Fruit fly (Drosophila melanogaster) whole organism, embryonic: ENCODE data around the gene Usp1.

ENCODE experiments used
- Blimp-1 ChIP-seq: fragments of 200-800 bp; sonication (Bioruptor generic); optimal IDR thresholded peaks from 3 replicates; lab custom pipeline; 2018; ENCODE audit warnings: missing biosample characterization, missing genetic modification characterization, mild to moderate bottlenecking, moderate library complexity, missing genetic modification reagents
- CG10321 ChIP-seq: fragments of 200-800 bp; sonication (Bioruptor generic); IDR thresholded peaks from 2 replicates; pipeline ENCODE4 v1.3.6; 2022; ENCODE audit warnings: missing biosample characterization, missing genetic modification characterization
- CG14441 ChIP-seq: fragments of 200-800 bp; sonication (Bioruptor generic); IDR thresholded peaks from 2 replicates; pipeline ENCODE4 v1.3.6; 2022; ENCODE audit warnings: missing biosample characterization, missing genetic modification characterization
- CG1647 ChIP-seq: fragments of 200-800 bp; sonication (Bioruptor generic); optimal IDR thresholded peaks from 3 replicates; lab custom pipeline; 2016; ENCODE audit warnings: missing biosample characterization, missing genetic modification characterization
- CG16815 ChIP-seq: fragments of 200-800 bp; sonication (Bioruptor generic); optimal IDR thresholded peaks from 3 replicates; lab custom pipeline; 2017; ENCODE audit warnings: missing biosample characterization, mild to moderate bottlenecking, missing genetic modification characterization
- CG16863 ChIP-seq: fragments of 200-800 bp; sonication (Bioruptor generic); optimal IDR thresholded peaks from 3 replicates; lab custom pipeline; 2016; ENCODE audit warnings: missing biosample characterization, missing genetic modification characterization
- CG2678 ChIP-seq: fragments of 200-800 bp; sonication (Bioruptor generic); optimal IDR thresholded peaks from 3 replicates; lab custom pipeline; 2019; ENCODE audit warnings: missing biosample characterization, mild to moderate bottlenecking, missing genetic modification characterization, moderate library complexity
- CG2875 ChIP-seq: fragments of 200-800 bp; sonication (Bioruptor generic); optimal IDR thresholded peaks from 2 replicates; lab custom pipeline; 2017; ENCODE audit warnings: missing biosample characterization, mild to moderate bottlenecking, missing genetic modification characterization, missing genetic modification reagents
- CG3407 ChIP-seq: fragments of 200-800 bp; sonication (Bioruptor generic); optimal IDR thresholded peaks from 2 replicates; lab custom pipeline; 2018; ENCODE audit warnings: missing biosample characterization, mild to moderate bottlenecking, missing genetic modification characterization
- CG34422 ChIP-seq: fragments of 200-800 bp; sonication (Bioruptor generic); IDR thresholded peaks from 3 replicates; pipeline ENCODE4 v1.3.6; 2022; ENCODE audit warnings: missing biosample characterization, missing genetic modification characterization
- CG8089 ChIP-seq: fragments of 200-800 bp; sonication (Bioruptor generic); optimal IDR thresholded peaks from 3 replicates; lab custom pipeline; 2016; ENCODE audit warnings: missing biosample characterization, missing genetic modification characterization
- CG8944 ChIP-seq: fragments of 200-800 bp; sonication (Bioruptor generic); optimal IDR thresholded peaks from 3 replicates; lab custom pipeline; 2016; ENCODE audit warnings: missing biosample characterization, missing genetic modification characterization
- CG9817 ChIP-seq: fragments of 200-800 bp; sonication (Bioruptor generic); optimal IDR thresholded peaks from 2 replicates; lab custom pipeline; 2018; ENCODE audit warnings: missing biosample characterization, mild to moderate bottlenecking, missing genetic modification characterization, moderate library complexity
- Dek ChIP-seq: fragments of 200-800 bp; sonication (Bioruptor generic); optimal IDR thresholded peaks from 3 replicates; lab custom pipeline; 2019; ENCODE audit warnings: missing biosample characterization, mild to moderate bottlenecking, missing genetic modification characterization, moderate library complexity
- Dip2 ChIP-seq: fragments of 200-800 bp; sonication (Bioruptor generic); IDR thresholded peaks from 2 replicates; pipeline ENCODE4 v1.3.6; 2022; ENCODE audit warnings: missing biosample characterization, missing genetic modification characterization
- Drgx ChIP-seq: fragments of 200-800 bp; sonication (Bioruptor generic); IDR thresholded peaks from 2 replicates; pipeline ENCODE4 v1.3.6; 2022; ENCODE audit warnings: missing biosample characterization, missing genetic modification characterization
- Jarid2 ChIP-seq: fragments of 200-800 bp; sonication (Bioruptor generic); optimal IDR thresholded peaks from 3 replicates; lab custom pipeline; 2017; ENCODE audit warnings: mild to moderate bottlenecking, missing biosample characterization, missing genetic modification reagents, missing genetic modification characterization
- Mrtf ChIP-seq: fragments of 200-800 bp; sonication (Bioruptor generic); IDR thresholded peaks from 3 replicates; pipeline ENCODE4 v1.3.6; 2022; ENCODE audit warnings: missing biosample characterization, missing genetic modification characterization
- Sin3A ChIP-seq: fragments of >200 bp; optimal IDR thresholded peaks from 2 replicates; lab custom pipeline; 2018
- Trl ChIP-seq, 3 experiments: fragments of >200 bp in 2 of 3; fragments of 200-800 bp in 1 of 3; sonication (Bioruptor generic) in 1 of 3; optimal IDR thresholded peaks; 2 replicates in 1 of 3; 3 replicates in 2 of 3; lab custom pipeline; 2016 to 2017; ENCODE audit warnings: missing biosample characterization in 1 of 3, missing genetic modification characterization in 1 of 3
- Xrp1 ChIP-seq: fragments of 200-800 bp; sonication (Bioruptor generic); IDR thresholded peaks from 2 replicates; pipeline ENCODE4 v1.3.6; 2022; ENCODE audit warnings: missing biosample characterization, missing genetic modification characterization
- amos ChIP-seq: fragments of 200-800 bp; sonication (Bioruptor generic); IDR thresholded peaks from 2 replicates; pipeline ENCODE4 v1.3.6; 2022; ENCODE audit warnings: missing biosample characterization, missing genetic modification characterization; ENCODE audit not compliant: partially characterized antibody
- bcd ChIP-seq: fragments of 200-800 bp; sonication (Bioruptor generic); optimal IDR thresholded peaks from 2 replicates; lab custom pipeline; 2017; ENCODE audit warnings: missing biosample characterization, mild to moderate bottlenecking, missing genetic modification characterization
- bsh ChIP-seq, 2 experiments: fragments of 200-800 bp; sonication (Bioruptor generic); optimal IDR thresholded peaks; 2 replicates each; lab custom pipeline; 2017 to 2018; ENCODE audit warnings: mild to moderate bottlenecking in 2 of 2, missing biosample characterization in 2 of 2, missing genetic modification characterization in 2 of 2, moderate library complexity in 1 of 2
- btn ChIP-seq: fragments of 200-800 bp; sonication (Bioruptor generic); optimal IDR thresholded peaks from 2 replicates; lab custom pipeline; 2016; ENCODE audit warnings: missing biosample characterization, missing genetic modification characterization
- chm ChIP-seq: fragments of 200-800 bp; sonication (Bioruptor generic); IDR thresholded peaks from 2 replicates; pipeline ENCODE4 v1.3.6; 2022; ENCODE audit warnings: missing biosample characterization, missing genetic modification characterization
- corto ChIP-seq: fragments of 200-800 bp; sonication (Bioruptor generic); optimal IDR thresholded peaks from 2 replicates; lab custom pipeline; 2016; ENCODE audit warnings: missing biosample characterization, mild to moderate bottlenecking, missing genetic modification characterization, moderate library complexity
- emc ChIP-seq: fragments of 200-800 bp; sonication (Bioruptor generic); optimal IDR thresholded peaks from 2 replicates; lab custom pipeline; 2016; ENCODE audit warnings: missing biosample characterization, missing genetic modification characterization
- fd102C ChIP-seq: fragments of 200-800 bp; sonication (Bioruptor generic); optimal IDR thresholded peaks from 2 replicates; lab custom pipeline; 2018; ENCODE audit warnings: missing biosample characterization, mild to moderate bottlenecking, missing genetic modification characterization, moderate library complexity
- fd96Cb ChIP-seq: fragments of 200-800 bp; sonication (Bioruptor generic); optimal IDR thresholded peaks from 2 replicates; lab custom pipeline; 2018; ENCODE audit warnings: missing biosample characterization, mild to moderate bottlenecking, missing genetic modification characterization, moderate library complexity
- ftz-f1 ChIP-seq: fragments of 200-800 bp; sonication (Bioruptor generic); optimal IDR thresholded peaks from 2 replicates; lab custom pipeline; 2016; ENCODE audit warnings: missing biosample characterization, missing genetic modification characterization
- h ChIP-seq: fragments of >200 bp; optimal IDR thresholded peaks from 2 replicates; lab custom pipeline; 2017
- ham ChIP-seq: fragments of 200-800 bp; sonication (Bioruptor generic); IDR thresholded peaks from 2 replicates; pipeline ENCODE4 v1.3.6; 2022; ENCODE audit warnings: missing biosample characterization, missing genetic modification characterization
- insv ChIP-seq, 2 experiments: fragments of 200-800 bp; sonication (Bioruptor generic); optimal IDR thresholded peaks; 3 replicates each; lab custom pipeline; 2016 to 2018; ENCODE audit warnings: missing biosample characterization in 2 of 2, missing genetic modification characterization in 2 of 2
- jumu ChIP-seq: fragments of 200-800 bp; sonication (Bioruptor generic); optimal IDR thresholded peaks from 3 replicates; lab custom pipeline; 2016; ENCODE audit warnings: missing biosample characterization, missing genetic modification characterization
- lbe ChIP-seq: fragments of 200-800 bp; sonication (Bioruptor generic); optimal IDR thresholded peaks from 2 replicates; lab custom pipeline; 2016; ENCODE audit warnings: missing biosample characterization, mild to moderate bottlenecking, missing genetic modification characterization
- lilli ChIP-seq: fragments of 200-800 bp; sonication (Bioruptor generic); optimal IDR thresholded peaks from 3 replicates; lab custom pipeline; 2016; ENCODE audit warnings: missing biosample characterization, missing genetic modification characterization
- lov ChIP-seq, 2 experiments: fragments of 200-800 bp in 1 of 2; fragments of >200 bp in 1 of 2; sonication (Bioruptor generic) in 1 of 2; IDR thresholded peaks in 1 of 2; optimal IDR thresholded peaks in 1 of 2; 2 replicates in 1 of 2; 3 replicates in 1 of 2; pipeline versions ENCODE4 v1.3.6 to Lab custom; 2017 to 2022; ENCODE audit warnings: missing biosample characterization in 1 of 2, missing genetic modification characterization in 1 of 2
- maf-S ChIP-seq: fragments of 200-800 bp; sonication (Bioruptor generic); optimal IDR thresholded peaks from 2 replicates; lab custom pipeline; 2016; ENCODE audit warnings: missing biosample characterization, missing genetic modification characterization
- nmo ChIP-seq: fragments of 200-800 bp; sonication (Bioruptor generic); optimal IDR thresholded peaks from 2 replicates; lab custom pipeline; 2018; ENCODE audit warnings: missing biosample characterization, mild to moderate bottlenecking, missing genetic modification characterization, moderate library complexity
- nom ChIP-seq: fragments of 200-800 bp; sonication (Bioruptor generic); optimal IDR thresholded peaks from 2 replicates; lab custom pipeline; 2017; ENCODE audit warnings: missing biosample characterization, missing genetic modification characterization, mild to moderate bottlenecking, moderate library complexity, missing genetic modification reagents
- pb ChIP-seq: fragments of 200-800 bp; sonication (Bioruptor generic); optimal IDR thresholded peaks from 3 replicates; lab custom pipeline; 2016; ENCODE audit warnings: missing biosample characterization, missing genetic modification characterization
- pros ChIP-seq: fragments of 200-800 bp; sonication (Bioruptor generic); optimal IDR thresholded peaks from 3 replicates; lab custom pipeline; 2019; ENCODE audit warnings: missing biosample characterization, mild to moderate bottlenecking, missing genetic modification characterization, moderate library complexity
- psq ChIP-seq: fragments of 200-800 bp; sonication (Bioruptor generic); optimal IDR thresholded peaks from 2 replicates; lab custom pipeline; 2017; ENCODE audit warnings: missing biosample characterization, missing genetic modification characterization
- sens ChIP-seq: fragments of 200-800 bp; sonication (Bioruptor generic); peaks from one replicate; lab custom pipeline; 2016; ENCODE audit warnings: missing biosample characterization, missing genetic modification characterization
- stwl ChIP-seq: fragments of 200-800 bp; sonication (Bioruptor generic); optimal IDR thresholded peaks from 3 replicates; lab custom pipeline; 2018; ENCODE audit warnings: missing biosample characterization, mild to moderate bottlenecking, missing genetic modification characterization, moderate library complexity
- trem ChIP-seq: fragments of 200-800 bp; optimal IDR thresholded peaks from 3 replicates; lab custom pipeline; 2019; ENCODE audit warnings: missing biosample characterization, mild to moderate bottlenecking, missing genetic modification characterization, moderate library complexity

Gene Usp1

dm6 chr3R:29253874-29254273 lies 24.9 kb downstream of the Usp1 start (continued):
- no peak for TF ChIP-seq emc (GFP tag; lab: Kevin White, UChicago)
- no peak for TF ChIP-seq CG16863 (GFP tag; lab: Kevin White, UChicago)
- no peak for TF ChIP-seq maf-S
- TF ChIP-seq CG9817 (tag; lab: Kevin White, UChicago), result no peak
- TF ChIP-seq chm, result peak; percentile 32; the same call in 1 of the 2 replicates
- TF ChIP-seq CG2875 (GFP tag; lab: Kevin White, UChicago), result no peak
- TF ChIP-seq CG8089 (GFP tag; lab: Kevin White, UChicago), result no peak
- TF ChIP-seq trem (tag; lab: Kevin White, UChicago), result no peak
- no peak for TF ChIP-seq CG3407 (GFP tag; lab: Kevin White, UChicago)
- TF ChIP-seq CG1647 (GFP tag; lab: Kevin White, UChicago), result no peak
- no peak for TF ChIP-seq Mrtf (GFP tag; lab: Robert Waterston, UW)
- TF ChIP-seq Trl (optimal IDR thresholded peaks at IDR 0.05; lab: Kevin White, UChicago), result peak in 1 of 2 experiments; percentile 55
- TF ChIP-seq Trl (GFP tag; optimal IDR thresholded peaks at IDR 0.05; lab: Kevin White, UChicago), result no peak
- no peak for TF ChIP-seq CG8944 (GFP tag; lab: Kevin White, UChicago)
- no peak for TF ChIP-seq CG16815
- TF ChIP-seq Xrp1, result no peak; the same call in 1 of the 2 replicates
- TF ChIP-seq pros, result peak; percentile 57
- TF ChIP-seq psq (GFP tag; lab: Kevin White, UChicago), result no peak
- no peak for TF ChIP-seq jumu (GFP tag; lab: Kevin White, UChicago)
- 0 out of 2 replicates have a peak, but pooled peaks have one; percentile 18 for TF ChIP-seq amos (GFP tag; lab: Robert Waterston, UW)
- no peak for TF ChIP-seq h (lab: Kevin White, UChicago)
- TF ChIP-seq CG2678 (tag; lab: Kevin White, UChicago), result no peak
- no peak for TF ChIP-seq Dip2 (GFP tag; lab: Robert Waterston, UW)
- no peak for TF ChIP-seq lov (optimal IDR thresholded peaks at IDR 0.05; lab: Kevin White, UChicago)
- 0 out of 3 replicates have a peak, but pooled peaks have one; percentile 19 for TF ChIP-seq lov (GFP tag; IDR thresholded peaks at IDR 0.05; lab: Robert Waterston, UW)
- TF ChIP-seq sens, result peak; percentile 16
- TF ChIP-seq, all 482 proteins: peak for 7

DNA sequence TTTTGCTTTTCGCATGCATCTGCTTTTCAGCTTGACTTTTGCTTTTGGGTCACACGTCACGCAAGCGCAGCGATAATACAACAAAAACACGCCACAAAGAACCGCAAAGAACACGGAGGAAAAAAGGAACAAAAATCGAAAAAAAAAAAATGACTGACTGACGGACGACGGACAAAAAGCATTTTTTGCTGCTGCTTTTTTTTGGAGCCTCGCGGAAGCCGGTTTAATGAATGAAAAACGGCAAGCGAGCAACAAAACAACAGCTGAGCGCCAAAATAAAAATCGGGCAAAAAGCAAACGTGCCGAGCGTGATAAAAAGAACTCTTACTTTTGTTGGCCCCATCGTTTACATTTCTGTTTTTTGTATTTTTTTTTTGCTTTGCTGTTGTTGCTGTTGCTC lies 25.4 kb downstream of the Usp1 start:
- TF ChIP-seq bsh (GFP tag; optimal IDR thresholded peaks at IDR 0.05; lab: Kevin White, UChicago) (peak in 1 of 2 experiments; percentile 9), stwl (no peak), Blimp-1 (GFP tag; lab: Kevin White, UChicago) (peak; percentile 72), corto (GFP tag; lab: Kevin White, UChicago) (peak; percentile 10), nom (GFP tag; lab: Kevin White, UChicago) (peak; percentile 98), ham (GFP tag; lab: Robert Waterston, UW) (no peak), CG34422 (GFP tag; lab: Robert Waterston, UW) (no peak), lbe (GFP tag; lab: Kevin White, UChicago) (peak; percentile 71), bcd (GFP tag; lab: Kevin White, UChicago) (no peak), fd96Cb (tag; lab: Kevin White, UChicago) (no peak), Drgx (peak; percentile 24; the same call in 1 of the 2 replicates)

dm6 chr3R:29255166-29255962 lies 26.4 kb downstream of the Usp1 start, which contains the start of gene stg:
TSS of gene stg (minus strand) at chr3R:29255800.
- TF ChIP-seq pb (GFP tag; lab: Kevin White, UChicago) (no peak), ftz-f1 (GFP tag; lab: Kevin White, UChicago) (peak; percentile 1), CG10321 (GFP tag; lab: Robert Waterston, UW) (peak; percentile 38; the same call in 1 of the 2 replicates), CG14441 (GFP tag; lab: Robert Waterston, UW) (no peak), insv (GFP tag; optimal IDR thresholded peaks at IDR 0.05; lab: Kevin White, UChicago) (peak in 1 of 2 experiments; percentile 79), nmo (GFP tag; lab: Kevin White, UChicago) (peak; percentile 1), lov (optimal IDR thresholded peaks at IDR 0.05; lab: Kevin White, UChicago) (no peak), lov (GFP tag; IDR thresholded peaks at IDR 0.05; lab: Robert Waterston, UW) (no peak), Jarid2 (peak; percentile 65), Dek (tag; lab: Kevin White, UChicago) (no peak), lilli (peak; percentile 27), btn (GFP tag; lab: Kevin White, UChicago) (peak; percentile 5), Sin3A (no peak), fd102C (GFP tag; lab: Kevin White, UChicago) (peak; percentile 7)
